Worm (Caenorhabditis elegans) whole organism, L2 larva: Measurements from ENCODE around the gene B0478.3.

Experiments
- fos-1 ChIP-seq: fragments of 150-350 bp; optimal IDR thresholded peaks from 2 replicates; lab custom pipeline; 2014; ENCODE audit warnings: missing biosample characterization, missing genetic modification characterization
- nhr-11 ChIP-seq: fragments of 150-350 bp; optimal IDR thresholded peaks from 2 replicates; lab custom pipeline; 2014; ENCODE audit warnings: missing biosample characterization, missing genetic modification characterization
- nhr-237 ChIP-seq: fragments of 150-350 bp; optimal IDR thresholded peaks from 2 replicates; lab custom pipeline; 2014; ENCODE audit warnings: missing biosample characterization, missing genetic modification characterization
- nhr-77 ChIP-seq: fragments of 150-350 bp; optimal IDR thresholded peaks from 2 replicates; lab custom pipeline; 2014; ENCODE audit warnings: missing biosample characterization, missing genetic modification characterization
- sma-3 ChIP-seq: sonication (generic microtip); optimal IDR thresholded peaks from 2 replicates; lab custom pipeline; 2016; ENCODE audit warnings: missing genetic modification reagents, missing genetic modification characterization, missing compliant biosample characterization
- snpc-4 ChIP-seq: fragments of 150-350 bp; optimal IDR thresholded peaks from 2 replicates; lab custom pipeline; 2014; ENCODE audit warnings: missing biosample characterization, missing genetic modification characterization
- unc-62 ChIP-seq: fragments of 150-350 bp; optimal IDR thresholded peaks from 2 replicates; lab custom pipeline; 2014; ENCODE audit warnings: missing biosample characterization, missing genetic modification reagents, missing genetic modification characterization

ce11 chrIV:6937548-6937947 is 26.9 kb downstream of the B0478.3 start, which contains the start of gene npr-12:
- no peak for TF ChIP-seq nhr-77 (tag; lab: Kevin White, UChicago)
- TF ChIP-seq nhr-11 (tag; lab: Kevin White, UChicago) = no peak
- TF ChIP-seq snpc-4 = no peak
- no peak for TF ChIP-seq sma-3 (GFP tag; lab: Kevin White, UChicago)
- TF ChIP-seq unc-62 (GFP tag; lab: Kevin White, UChicago) = no peak
- TF ChIP-seq nhr-237 (tag; lab: Kevin White, UChicago) = no peak
- no peak for TF ChIP-seq fos-1
